Fruit fly (Drosophila melanogaster) whole organism, embryonic: ENCODE results near the gene amrt.
A peak's percentile ranks its signal among the peaks of the same experiment; 100 is the strongest.

Source experiments
- CG10267 ChIP-seq: fragments of 200-800 bp; sonication (Bioruptor generic); optimal IDR thresholded peaks from 2 replicates; lab custom pipeline; 2018; ENCODE audit warnings: missing biosample characterization, mild to moderate bottlenecking, missing genetic modification characterization, moderate library complexity
- CG11696 ChIP-seq: fragments of 200-800 bp; sonication (Bioruptor generic); IDR thresholded peaks from 2 replicates; pipeline ENCODE4 v1.3.6; 2022; ENCODE audit warnings: missing biosample characterization, missing genetic modification characterization
- CG12155 ChIP-seq: fragments of 200-800 bp; sonication (Bioruptor generic); optimal IDR thresholded peaks from 3 replicates; lab custom pipeline; 2016; ENCODE audit warnings: missing biosample characterization, missing genetic modification characterization
- CG12299 ChIP-seq: fragments of 200-800 bp; sonication (Bioruptor generic); optimal IDR thresholded peaks from 2 replicates; lab custom pipeline; 2018; ENCODE audit warnings: missing biosample characterization, mild to moderate bottlenecking, missing genetic modification characterization
- CG1603 ChIP-seq: fragments of 200-800 bp; sonication (Bioruptor generic); optimal IDR thresholded peaks from 2 replicates; lab custom pipeline; 2019; ENCODE audit warnings: missing biosample characterization, mild to moderate bottlenecking, missing genetic modification characterization, moderate library complexity
- CG16813 ChIP-seq: fragments of 200-800 bp; sonication (Bioruptor generic); IDR thresholded peaks from 3 replicates; pipeline ENCODE4 v1.3.6; 2022; ENCODE audit warnings: missing biosample characterization, missing genetic modification characterization; ENCODE audit not compliant: partially characterized antibody
- CG18011 ChIP-seq: fragments of 200-800 bp; sonication (Bioruptor generic); optimal IDR thresholded peaks from 2 replicates; lab custom pipeline; 2017; ENCODE audit warnings: missing biosample characterization, missing genetic modification characterization, mild to moderate bottlenecking, moderate library complexity, missing genotype
- CG2129 ChIP-seq: fragments of 200-800 bp; sonication (Bioruptor generic); IDR thresholded peaks from 2 replicates; pipeline ENCODE4 v1.3.6; 2022; ENCODE audit warnings: missing biosample characterization, missing genetic modification characterization; ENCODE audit not compliant: partially characterized antibody
- CG3163 ChIP-seq: fragments of 200-800 bp; sonication (Bioruptor generic); optimal IDR thresholded peaks from 3 replicates; lab custom pipeline; 2016; ENCODE audit warnings: missing biosample characterization, missing genetic modification characterization
- CG32767 ChIP-seq: fragments of 200-800 bp; sonication (Bioruptor generic); IDR thresholded peaks from 2 replicates; pipeline ENCODE4 v1.3.6; 2022; ENCODE audit warnings: missing biosample characterization, missing genetic modification characterization
- CG3847 ChIP-seq: fragments of 200-800 bp; sonication (Bioruptor generic); IDR thresholded peaks from 2 replicates; pipeline ENCODE4 v1.3.6; 2022; ENCODE audit warnings: missing biosample characterization, missing genetic modification characterization
- CG4282 ChIP-seq: fragments of 200-800 bp; sonication (Bioruptor generic); optimal IDR thresholded peaks from 2 replicates; lab custom pipeline; 2016; ENCODE audit warnings: missing biosample characterization, missing genetic modification characterization
- CG6272 ChIP-seq: fragments of 200-800 bp; sonication (Bioruptor generic); IDR thresholded peaks from 2 replicates; pipeline ENCODE4 v1.3.6; 2022; ENCODE audit warnings: missing biosample characterization, missing genetic modification characterization
- CG6765 ChIP-seq: fragments of 200-800 bp; sonication (Bioruptor generic); optimal IDR thresholded peaks from 3 replicates; lab custom pipeline; 2017; ENCODE audit warnings: missing biosample characterization, mild to moderate bottlenecking, missing genetic modification characterization
- CG7357 ChIP-seq: fragments of 200-800 bp; sonication (Bioruptor generic); IDR thresholded peaks from 3 replicates; pipeline ENCODE4 v1.3.6; 2022; ENCODE audit warnings: missing biosample characterization, missing genetic modification characterization
- CG8290 ChIP-seq, 3 experiments: fragments of 200-800 bp; sonication (Bioruptor generic); optimal IDR thresholded peaks; 2 replicates each; lab custom pipeline; 2016 to 2019; ENCODE audit warnings: missing biosample characterization in 3 of 3, missing genetic modification characterization in 3 of 3, mild to moderate bottlenecking in 2 of 3, moderate library complexity in 1 of 3
- CG9727 ChIP-seq: fragments of 200-800 bp; sonication (Bioruptor generic); optimal IDR thresholded peaks from 3 replicates; lab custom pipeline; 2017; ENCODE audit warnings: missing biosample characterization, mild to moderate bottlenecking, missing genetic modification characterization
- CG9932 ChIP-seq: fragments of 200-800 bp; sonication (Bioruptor generic); IDR thresholded peaks from 2 replicates; pipeline ENCODE4 v1.3.6; 2022; ENCODE audit warnings: missing biosample characterization, missing genetic modification characterization
- Chrac-16 ChIP-seq: fragments of 200-800 bp; sonication (Bioruptor generic); optimal IDR thresholded peaks from 3 replicates; lab custom pipeline; 2016; ENCODE audit warnings: missing biosample characterization, missing genetic modification characterization
- CoRest ChIP-seq: fragments of 200-800 bp; sonication (Bioruptor generic); optimal IDR thresholded peaks from 3 replicates; lab custom pipeline; 2018; ENCODE audit warnings: missing biosample characterization, mild to moderate bottlenecking, missing genetic modification characterization, moderate library complexity
- Dad ChIP-seq: fragments of 200-800 bp; sonication (Bioruptor generic); optimal IDR thresholded peaks from 3 replicates; lab custom pipeline; 2016; ENCODE audit warnings: missing biosample characterization, missing genetic modification characterization
- Dip3 ChIP-seq: fragments of 200-800 bp; sonication (Bioruptor generic); optimal IDR thresholded peaks from 3 replicates; lab custom pipeline; 2016; ENCODE audit warnings: missing biosample characterization, missing genetic modification characterization
- HLHmδ ChIP-seq: fragments of 200-800 bp; sonication (Bioruptor generic); optimal IDR thresholded peaks from 2 replicates; lab custom pipeline; 2018; ENCODE audit warnings: missing biosample characterization, mild to moderate bottlenecking, missing genetic modification characterization, moderate library complexity
- Lhr ChIP-seq: fragments of 200-800 bp; sonication (Bioruptor generic); optimal IDR thresholded peaks from 3 replicates; lab custom pipeline; 2017; ENCODE audit warnings: mild to moderate bottlenecking, missing biosample characterization, missing genetic modification reagents, missing genetic modification characterization
- MBD-R2 ChIP-seq: fragments of 200-800 bp; sonication (Bioruptor generic); IDR thresholded peaks from 2 replicates; pipeline ENCODE4 v1.3.6; 2022; ENCODE audit warnings: missing biosample characterization, missing genetic modification characterization
- Pdp1 ChIP-seq, 2 experiments: fragments of 200-800 bp; sonication (Bioruptor generic); optimal IDR thresholded peaks; 3 replicates each; lab custom pipeline; 2016; ENCODE audit warnings: missing biosample characterization in 2 of 2, missing genetic modification characterization in 2 of 2, mild to moderate bottlenecking in 1 of 2, moderate library complexity in 1 of 2
- Poxn ChIP-seq: fragments of 200-800 bp; sonication (Bioruptor generic); IDR thresholded peaks from 2 replicates; pipeline ENCODE4 v1.3.6; 2022; ENCODE audit warnings: missing biosample characterization, missing genetic modification characterization
- Scr ChIP-seq: fragments of 200-800 bp; sonication (Bioruptor generic); IDR thresholded peaks from 2 replicates; pipeline ENCODE4 v1.3.6; 2022; ENCODE audit warnings: missing biosample characterization, missing genetic modification characterization; ENCODE audit not compliant: partially characterized antibody
- Sry-β ChIP-seq: fragments of 200-800 bp; sonication (Bioruptor generic); optimal IDR thresholded peaks from 2 replicates; lab custom pipeline; 2018; ENCODE audit warnings: missing biosample characterization, mild to moderate bottlenecking, missing genetic modification characterization, moderate library complexity
- Ssrp ChIP-seq: fragments of 200-800 bp; sonication (Bioruptor generic); optimal IDR thresholded peaks from 2 replicates; lab custom pipeline; 2018; ENCODE audit warnings: missing biosample characterization, mild to moderate bottlenecking, missing genetic modification characterization, moderate library complexity
- Usf ChIP-seq: fragments of 200-800 bp; sonication (Bioruptor generic); optimal IDR thresholded peaks from 2 replicates; lab custom pipeline; 2017; ENCODE audit warnings: missing genotype, missing biosample characterization, missing genetic modification characterization
- ab ChIP-seq: fragments of 200-800 bp; sonication (Bioruptor generic); optimal IDR thresholded peaks from 2 replicates; lab custom pipeline; 2016; ENCODE audit warnings: missing biosample characterization, missing genetic modification characterization
- az2 ChIP-seq: fragments of 200-800 bp; sonication (Bioruptor generic); optimal IDR thresholded peaks from 3 replicates; lab custom pipeline; 2016; ENCODE audit warnings: missing biosample characterization, missing genetic modification characterization
- bcd ChIP-seq: fragments of 200-800 bp; sonication (Bioruptor generic); optimal IDR thresholded peaks from 2 replicates; lab custom pipeline; 2017; ENCODE audit warnings: missing biosample characterization, mild to moderate bottlenecking, missing genetic modification characterization
- cas ChIP-seq: fragments of 200-800 bp; sonication (Bioruptor generic); IDR thresholded peaks from 2 replicates; pipeline ENCODE4 v1.3.6; 2022; ENCODE audit warnings: missing biosample characterization, missing genetic modification characterization
- crp ChIP-seq, 2 experiments: fragments of 200-800 bp; sonication (Bioruptor generic); optimal IDR thresholded peaks; 2 replicates in 1 of 2; 3 replicates in 1 of 2; lab custom pipeline; 2017; ENCODE audit warnings: missing biosample characterization in 2 of 2, missing genetic modification characterization in 2 of 2, mild to moderate bottlenecking in 1 of 2, moderate library complexity in 1 of 2
- cwo ChIP-seq: fragments of 200-800 bp; sonication (Bioruptor generic); optimal IDR thresholded peaks from 3 replicates; lab custom pipeline; 2017; ENCODE audit warnings: missing biosample characterization, missing genetic modification characterization, mild to moderate bottlenecking, moderate library complexity, missing genetic modification reagents
- gro ChIP-seq: fragments of 200-800 bp; sonication (Bioruptor generic); optimal IDR thresholded peaks from 2 replicates; lab custom pipeline; 2016; ENCODE audit warnings: missing biosample characterization, missing genetic modification characterization
- gt ChIP-seq: fragments of 200-800 bp; sonication (Bioruptor generic); IDR thresholded peaks from 2 replicates; pipeline ENCODE4 v1.3.6; 2022; ENCODE audit warnings: missing biosample characterization, missing genetic modification characterization
- nerfin-1 ChIP-seq: fragments of 200-800 bp; sonication (Bioruptor generic); optimal IDR thresholded peaks from 3 replicates; lab custom pipeline; 2019; ENCODE audit warnings: missing biosample characterization, mild to moderate bottlenecking, missing genetic modification characterization, moderate library complexity
- nmo ChIP-seq: fragments of 200-800 bp; sonication (Bioruptor generic); optimal IDR thresholded peaks from 2 replicates; lab custom pipeline; 2018; ENCODE audit warnings: missing biosample characterization, mild to moderate bottlenecking, missing genetic modification characterization, moderate library complexity
- pb ChIP-seq: fragments of 200-800 bp; sonication (Bioruptor generic); optimal IDR thresholded peaks from 3 replicates; lab custom pipeline; 2016; ENCODE audit warnings: missing biosample characterization, missing genetic modification characterization
- pnt ChIP-seq: fragments of 200-800 bp; sonication (Bioruptor generic); optimal IDR thresholded peaks from 3 replicates; lab custom pipeline; 2016; ENCODE audit warnings: missing biosample characterization, missing genetic modification characterization
- sd ChIP-seq: fragments of 200-800 bp; sonication (Bioruptor generic); optimal IDR thresholded peaks from 3 replicates; lab custom pipeline; 2018; ENCODE audit warnings: missing biosample characterization, mild to moderate bottlenecking, missing genetic modification characterization, moderate library complexity
- sens ChIP-seq: fragments of 200-800 bp; sonication (Bioruptor generic); peaks from one replicate; lab custom pipeline; 2016; ENCODE audit warnings: missing biosample characterization, missing genetic modification characterization
- sob ChIP-seq: fragments of 200-800 bp; sonication (Bioruptor generic); IDR thresholded peaks from 2 replicates; pipeline ENCODE4 v1.3.6; 2022; ENCODE audit warnings: missing biosample characterization, missing genetic modification characterization
- sug ChIP-seq: fragments of 200-800 bp; optimal IDR thresholded peaks from 2 replicates; lab custom pipeline; 2019; ENCODE audit warnings: missing biosample characterization, mild to moderate bottlenecking, missing genetic modification characterization, moderate library complexity
- toy ChIP-seq: fragments of 200-800 bp; sonication (Bioruptor generic); IDR thresholded peaks from 2 replicates; pipeline ENCODE4 v1.3.6; 2022; ENCODE audit warnings: missing biosample characterization, missing genetic modification characterization
- zf30C ChIP-seq: fragments of 200-800 bp; sonication (Bioruptor generic); optimal IDR thresholded peaks from 3 replicates; lab custom pipeline; 2018; ENCODE audit warnings: missing biosample characterization, mild to moderate bottlenecking, missing genetic modification characterization
- zfh1 ChIP-seq: fragments of 200-800 bp; sonication (Bioruptor generic); IDR thresholded peaks from 3 replicates; pipeline ENCODE4 v1.3.6; 2022; ENCODE audit warnings: missing biosample characterization, missing genetic modification characterization

The amrt gene

DNA sequence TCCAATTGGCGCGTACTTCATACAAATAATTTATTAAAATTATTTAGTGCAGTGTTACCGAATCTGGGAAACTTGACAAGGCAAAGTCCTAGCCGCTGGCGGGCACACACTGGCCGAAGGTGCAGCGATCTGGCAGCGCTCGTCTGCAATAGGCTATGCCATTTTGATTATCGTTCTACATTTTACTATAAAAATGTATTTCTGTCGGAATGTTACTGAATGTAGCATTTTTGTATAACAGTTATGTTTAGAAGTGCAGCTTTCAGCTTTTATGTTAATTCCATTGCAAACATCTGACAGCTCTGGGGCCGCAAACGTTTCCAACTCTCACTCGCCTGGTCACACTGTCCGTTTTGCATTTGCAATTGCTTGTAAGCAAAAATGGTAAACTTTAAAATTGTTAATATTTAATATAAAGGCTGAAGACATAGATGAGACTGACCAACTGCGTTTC lies 37.6 kb upstream of the amrt start, which contains the start of gene Grip91 (continued):
- TF ChIP-seq CG18011 (GFP tag; lab: Kevin White, UChicago) (no peak), CG1603 (tag; lab: Kevin White, UChicago) (peak; percentile 65), CG3163 (GFP tag; lab: Kevin White, UChicago) (no peak), CG3847 (GFP tag; lab: Robert Waterston, UW) (peak; percentile 78), CG8290 (GFP tag; optimal IDR thresholded peaks at IDR 0.05; lab: Kevin White, UChicago) (peak; percentile 25), CG8290 (tag; optimal IDR thresholded peaks at IDR 0.05; lab: Kevin White, UChicago) (peak in 1 of 2 experiments; percentile 29), az2 (GFP tag; lab: Kevin White, UChicago) (no peak), CG12155 (GFP tag; lab: Kevin White, UChicago) (no peak), gro (GFP tag; lab: Kevin White, UChicago) (no peak), CG6272 (GFP tag; lab: Robert Waterston, UW) (no peak), CG4282 (GFP tag; lab: Kevin White, UChicago) (no peak), CoRest (tag; lab: Kevin White, UChicago) (peak; percentile 46), Dad (GFP tag; lab: Kevin White, UChicago) (no peak), nmo (peak; percentile 54), ab (GFP tag; lab: Kevin White, UChicago) (no peak), nerfin-1 (peak; percentile 28), Usf (GFP tag; lab: Kevin White, UChicago) (no peak), HLHmδ (GFP tag; lab: Kevin White, UChicago) (no peak), CG6765 (GFP tag; lab: Kevin White, UChicago) (peak; percentile 6), Chrac-16 (GFP tag; lab: Kevin White, UChicago) (no peak), CG11696 (no peak), crp (GFP tag; optimal IDR thresholded peaks at IDR 0.05; lab: Kevin White, UChicago) (peak in 1 of 2 experiments; percentile 56), gt (no peak), Sry-β (no peak), cwo (GFP tag; lab: Kevin White, UChicago) (no peak), Scr (peak; percentile 48; the same call in 1 of the 2 replicates), Dip3 (GFP tag; lab: Kevin White, UChicago) (no peak), Lhr (GFP tag; lab: Kevin White, UChicago) (peak; percentile 64), cas (no peak), sd (tag; lab: Kevin White, UChicago) (peak; percentile 26), pnt (GFP tag; lab: Kevin White, UChicago) (no peak), CG9727 (peak; percentile 18), CG16813 (GFP tag; lab: Robert Waterston, UW) (peak; percentile 45; the same call in 1 of the 3 replicates), CG2129 (GFP tag; lab: Robert Waterston, UW) (no peak), sens (GFP tag; lab: Kevin White, UChicago) (peak; percentile 71), bcd (no peak), CG10267 (tag; lab: Kevin White, UChicago) (peak; percentile 18), zf30C (GFP tag; lab: Kevin White, UChicago) (no peak), CG32767 (GFP tag; lab: Robert Waterston, UW) (no peak), pb (GFP tag; lab: Kevin White, UChicago) (no peak), Ssrp (tag; lab: Kevin White, UChicago) (no peak), CG7357 (GFP tag; lab: Robert Waterston, UW) (no peak), MBD-R2 (GFP tag; lab: Robert Waterston, UW) (peak; percentile 80), Pdp1 (GFP tag; optimal IDR thresholded peaks at IDR 0.05; lab: Kevin White, UChicago) (peak in 1 of 2 experiments; percentile 36), Poxn (GFP tag; lab: Robert Waterston, UW) (no peak), CG12299 (tag; lab: Kevin White, UChicago) (no peak), zfh1 (no peak), toy (GFP tag; lab: Robert Waterston, UW) (no peak), sob (no peak), sug (tag; lab: Kevin White, UChicago) (peak; percentile 26), CG9932 (GFP tag; lab: Robert Waterston, UW) (peak; percentile 10; the same call in 1 of the 2 replicates)
